Worm (Caenorhabditis elegans) whole organism, young adult: ENCODE data around the gene F21D12.2.
A peak's percentile ranks its signal among the peaks of the same experiment; 100 is the strongest.

Source experiments
- C17E4.6 ChIP-seq: fragments of 200-800 bp; sonication (Bioruptor generic); IDR thresholded peaks from 2 replicates; pipeline ENCODE4 v1.3.6; 2022; ENCODE audit warnings: missing genetic modification reagents, missing genetic modification characterization, missing compliant biosample characterization
- D2030.7 ChIP-seq: fragments of 200-800 bp; sonication (Bioruptor generic); IDR thresholded peaks from 2 replicates; pipeline ENCODE4 v1.3.6; 2022; ENCODE audit warnings: missing genetic modification reagents, missing genetic modification characterization, missing compliant biosample characterization
- F10E7.11 ChIP-seq: sonication (generic microtip); optimal IDR thresholded peaks from 2 replicates; lab custom pipeline; 2017; ENCODE audit warnings: mild to moderate bottlenecking, missing genetic modification characterization, moderate library complexity, missing compliant biosample characterization
- F33H1.4 ChIP-seq: fragments of 200-800 bp; sonication (Bioruptor generic); IDR thresholded peaks from 2 replicates; pipeline ENCODE4 v1.3.6; 2022; ENCODE audit warnings: missing genetic modification reagents, missing genetic modification characterization, missing compliant biosample characterization
- F39B2.1 ChIP-seq: fragments of 200-800 bp; sonication (Bioruptor generic); IDR thresholded peaks from 2 replicates; pipeline ENCODE4 v1.3.6; 2022; ENCODE audit warnings: missing genetic modification reagents, missing genetic modification characterization, missing compliant biosample characterization
- F55B11.4 ChIP-seq: sonication (generic microtip); optimal IDR thresholded peaks from 2 replicates; lab custom pipeline; 2016; ENCODE audit warnings: missing compliant biosample characterization, missing genetic modification characterization, borderline replicate concordance; ENCODE audit not compliant: insufficient read depth
- F57A8.1 ChIP-seq: fragments of 200-800 bp; sonication (Bioruptor generic); optimal IDR thresholded peaks from 2 replicates; lab custom pipeline; 2018; ENCODE audit warnings: mild to moderate bottlenecking, missing genetic modification characterization, moderate library complexity, missing compliant biosample characterization
- K11D2.4 ChIP-seq: fragments of 200-800 bp; sonication (Bioruptor generic); IDR thresholded peaks from 2 replicates; pipeline ENCODE4 v1.3.6; 2022; ENCODE audit warnings: missing genetic modification reagents, missing genetic modification characterization, missing compliant biosample characterization
- T26A5.8 ChIP-seq: sonication (generic microtip); optimal IDR thresholded peaks from 2 replicates; lab custom pipeline; 2016; ENCODE audit warnings: missing genetic modification characterization, missing compliant biosample characterization
- Y53F4B.3 ChIP-seq: fragments of 200-800 bp; sonication (Bioruptor generic); IDR thresholded peaks from 2 replicates; pipeline ENCODE4 v1.3.6; 2022; ENCODE audit warnings: missing genetic modification reagents, missing genetic modification characterization, missing compliant biosample characterization
- Y53G8AR.9 ChIP-seq: fragments of 200-800 bp; sonication (Bioruptor generic); conservative IDR thresholded peaks from 2 replicates; pipeline ENCODE4 v1.3.6; 2022; ENCODE audit warnings: missing genetic modification reagents, missing genetic modification characterization, missing compliant biosample characterization
- ZK185.1 ChIP-seq: sonication (generic microtip); optimal IDR thresholded peaks from 2 replicates; lab custom pipeline; 2016; ENCODE audit warnings: mild to moderate bottlenecking, missing genetic modification characterization, missing compliant biosample characterization; ENCODE audit not compliant: poor library complexity, severe bottlenecking
- ama-1 ChIP-seq, 3 experiments: fragments of 150-350 bp in 1 of 3; sonication (generic microtip) in 2 of 3; optimal IDR thresholded peaks; 2 replicates each; lab custom pipeline; 2014 to 2018; ENCODE audit warnings: missing biosample characterization in 2 of 3, missing genetic modification characterization in 2 of 3, missing genetic modification reagents in 2 of 3
- aptf-2 ChIP-seq: fragments of 200-800 bp; sonication (Bioruptor generic); conservative IDR thresholded peaks from 2 replicates; pipeline ENCODE4 v1.3.6; 2022; ENCODE audit warnings: missing genetic modification reagents, missing genetic modification characterization, missing compliant biosample characterization
- bed-1 ChIP-seq: fragments of 200-800 bp; sonication (Bioruptor generic); IDR thresholded peaks from 2 replicates; pipeline ENCODE4 v1.3.6; 2022; ENCODE audit warnings: missing genetic modification reagents, missing genetic modification characterization, missing compliant biosample characterization
- bed-2 ChIP-seq: fragments of 200-800 bp; sonication (Bioruptor generic); IDR thresholded peaks from 2 replicates; pipeline ENCODE4 v1.3.6; 2022; ENCODE audit warnings: missing genetic modification reagents, missing genetic modification characterization, missing compliant biosample characterization
- cebp-2 ChIP-seq: fragments of 200-800 bp; sonication (Bioruptor generic); IDR thresholded peaks from 2 replicates; pipeline ENCODE4 v1.3.6; 2022; ENCODE audit warnings: missing genetic modification characterization, missing compliant biosample characterization
- ceh-27 ChIP-seq: fragments of 200-800 bp; sonication (Bioruptor generic); optimal IDR thresholded peaks from 2 replicates; lab custom pipeline; 2018; ENCODE audit warnings: mild to moderate bottlenecking, missing genetic modification characterization, moderate library complexity, missing compliant biosample characterization
- ceh-58 ChIP-seq: fragments of 200-800 bp; sonication (Bioruptor generic); IDR thresholded peaks from 2 replicates; pipeline ENCODE4 v1.3.6; 2022; ENCODE audit warnings: missing genetic modification characterization, missing compliant biosample characterization
- chd-7 ChIP-seq: sonication (generic microtip); optimal IDR thresholded peaks from 2 replicates; lab custom pipeline; 2016; ENCODE audit warnings: mild to moderate bottlenecking, missing genetic modification characterization, moderate library complexity, missing compliant biosample characterization
- efl-1 ChIP-seq: fragments of 150-350 bp; optimal IDR thresholded peaks from 2 replicates; lab custom pipeline; 2014; ENCODE audit warnings: missing biosample characterization, missing genetic modification reagents, missing genetic modification characterization
- fkh-3 ChIP-seq: sonication (generic microtip); optimal IDR thresholded peaks from 2 replicates; lab custom pipeline; 2016; ENCODE audit warnings: mild to moderate bottlenecking, missing genetic modification characterization, missing compliant biosample characterization
- gei-17 ChIP-seq: fragments of 200-800 bp; sonication (Bioruptor generic); optimal IDR thresholded peaks from 2 replicates; lab custom pipeline; 2018; ENCODE audit warnings: mild to moderate bottlenecking, missing genetic modification characterization, missing compliant biosample characterization
- hmg-1.2 ChIP-seq: fragments of 200-800 bp; sonication (Bioruptor generic); IDR thresholded peaks from 2 replicates; pipeline ENCODE4 v1.3.6; 2022; ENCODE audit warnings: missing genetic modification reagents, missing genetic modification characterization, missing compliant biosample characterization
- hsf-1 ChIP-seq: fragments of 200-800 bp; sonication (Bioruptor generic); IDR thresholded peaks from 2 replicates; pipeline ENCODE4 v1.3.6; 2022; ENCODE audit warnings: missing genetic modification reagents, missing genetic modification characterization, missing compliant biosample characterization
- lin-26 ChIP-seq: fragments of 200-800 bp; sonication (Bioruptor generic); IDR thresholded peaks from 2 replicates; pipeline ENCODE4 v1.3.6; 2022; ENCODE audit warnings: missing genetic modification reagents, missing genetic modification characterization, missing compliant biosample characterization
- lin-54 ChIP-seq: fragments of 200-800 bp; sonication (Bioruptor generic); optimal IDR thresholded peaks from 2 replicates; lab custom pipeline; 2018; ENCODE audit warnings: mild to moderate bottlenecking, missing genetic modification characterization, missing compliant biosample characterization
- lsl-1 ChIP-seq: fragments of 200-800 bp; sonication (Bioruptor generic); optimal IDR thresholded peaks from 2 replicates; lab custom pipeline; 2018; ENCODE audit warnings: mild to moderate bottlenecking, missing genetic modification characterization, moderate library complexity, missing compliant biosample characterization
- lsy-27 ChIP-seq: sonication (generic microtip); optimal IDR thresholded peaks from 2 replicates; lab custom pipeline; 2017; ENCODE audit warnings: missing genetic modification characterization, mild to moderate bottlenecking, missing compliant biosample characterization, antibody characterized with exemption, missing genotype, borderline replicate concordance; ENCODE audit not compliant: insufficient read depth
- madf-6 ChIP-seq: fragments of 200-800 bp; sonication (Bioruptor generic); IDR thresholded peaks from 2 replicates; pipeline ENCODE4 v1.3.6; 2022; ENCODE audit warnings: missing genetic modification reagents, missing genetic modification characterization, missing compliant biosample characterization
- nfya-1 ChIP-seq: sonication (generic microtip); optimal IDR thresholded peaks from 2 replicates; lab custom pipeline; 2017; ENCODE audit warnings: antibody characterized with exemption, missing compliant biosample characterization, missing genetic modification characterization, borderline replicate concordance; ENCODE audit not compliant: insufficient read depth
- nhr-120 ChIP-seq: fragments of 200-800 bp; sonication (Bioruptor generic); IDR thresholded peaks from 2 replicates; pipeline ENCODE4 v1.3.6; 2022; ENCODE audit warnings: missing genetic modification characterization, missing compliant biosample characterization
- nhr-27 ChIP-seq: fragments of 200-800 bp; sonication (Bioruptor generic); optimal IDR thresholded peaks from 2 replicates; lab custom pipeline; 2018; ENCODE audit warnings: mild to moderate bottlenecking, missing genetic modification characterization, moderate library complexity, missing compliant biosample characterization
- pbrm-1 ChIP-seq: fragments of 200-800 bp; sonication (Bioruptor generic); IDR thresholded peaks from 2 replicates; pipeline ENCODE4 v1.3.6; 2022; ENCODE audit warnings: missing genetic modification reagents, missing genetic modification characterization, missing compliant biosample characterization
- repo-1 ChIP-seq: sonication (generic microtip); optimal IDR thresholded peaks from 2 replicates; lab custom pipeline; 2017; ENCODE audit warnings: mild to moderate bottlenecking, missing genetic modification characterization, missing compliant biosample characterization
- sdz-38 ChIP-seq: sonication (generic microtip); optimal IDR thresholded peaks from 2 replicates; lab custom pipeline; 2016; ENCODE audit warnings: missing genotype, missing genetic modification characterization, missing compliant biosample characterization
- sea-2 ChIP-seq: fragments of 200-800 bp; sonication (Bioruptor generic); IDR thresholded peaks from 2 replicates; pipeline ENCODE4 v1.3.6; 2022; ENCODE audit warnings: missing genetic modification characterization, missing compliant biosample characterization
- snpc-1.3 ChIP-seq: sonication (generic microtip); optimal IDR thresholded peaks from 2 replicates; lab custom pipeline; 2017; ENCODE audit warnings: missing genetic modification characterization, mild to moderate bottlenecking, missing compliant biosample characterization, antibody characterized with exemption, moderate library complexity, missing genotype, missing genetic modification reagents; ENCODE audit not compliant: insufficient read depth
- snpc-3.4 ChIP-seq: sonication (generic microtip); optimal IDR thresholded peaks from 2 replicates; lab custom pipeline; 2017; ENCODE audit warnings: missing genetic modification characterization, mild to moderate bottlenecking, missing compliant biosample characterization, antibody characterized with exemption, moderate library complexity, missing genotype, missing genetic modification reagents
- snpc-4 ChIP-seq, 5 experiments: fragments of 150-350 bp in 1 of 5; sonication (generic microtip) in 4 of 5; optimal IDR thresholded peaks; 2 replicates each; lab custom pipeline; 2014 to 2018; ENCODE audit warnings: missing genetic modification characterization in 5 of 5, missing biosample characterization in 3 of 5, antibody characterized with exemption in 2 of 5, mild to moderate bottlenecking in 2 of 5, missing compliant biosample characterization in 2 of 5, missing genotype in 2 of 5, moderate library complexity in 2 of 5, missing genetic modification reagents in 1 of 5
- somi-1 ChIP-seq: fragments of 200-800 bp; sonication (Bioruptor generic); optimal IDR thresholded peaks from 2 replicates; lab custom pipeline; 2018; ENCODE audit warnings: mild to moderate bottlenecking, missing genetic modification characterization, missing compliant biosample characterization
- tbp1 ChIP-seq: fragments of 200-800 bp; sonication (Bioruptor generic); optimal IDR thresholded peaks from 2 replicates; lab custom pipeline; 2018; ENCODE audit warnings: mild to moderate bottlenecking, missing genetic modification characterization, missing compliant biosample characterization
- tlf-1 ChIP-seq: fragments of 200-800 bp; sonication (Bioruptor generic); optimal IDR thresholded peaks from 2 replicates; lab custom pipeline; 2018; ENCODE audit warnings: mild to moderate bottlenecking, missing genetic modification characterization, missing compliant biosample characterization
- zfh-2 ChIP-seq: fragments of 200-800 bp; sonication (Bioruptor generic); conservative IDR thresholded peaks from 2 replicates; pipeline ENCODE4 v1.3.6; 2022; ENCODE audit warnings: missing genetic modification reagents, missing genetic modification characterization, missing compliant biosample characterization
- zim-3 ChIP-seq: sonication (generic microtip); optimal IDR thresholded peaks from 2 replicates; lab custom pipeline; 2017; ENCODE audit warnings: mild to moderate bottlenecking, missing genetic modification characterization, moderate library complexity, missing compliant biosample characterization
- ztf-3 ChIP-seq: fragments of 200-800 bp; sonication (Bioruptor generic); optimal IDR thresholded peaks from 2 replicates; lab custom pipeline; 2018; ENCODE audit warnings: mild to moderate bottlenecking, missing genetic modification characterization, missing compliant biosample characterization
- ztf-6 ChIP-seq: fragments of 200-800 bp; sonication (Bioruptor generic); IDR thresholded peaks from 2 replicates; pipeline ENCODE4 v1.3.6; 2022; ENCODE audit warnings: missing genetic modification reagents, missing genetic modification characterization, missing compliant biosample characterization

Gene F21D12.2

ce11 chrII:7353027-7353426 lies 35.5 kb downstream of the F21D12.2 start (continued):
- TF ChIP-seq lsy-27 (tag; lab: Kevin White, UChicago) (no peak), F39B2.1 (GFP tag; lab: Robert Waterston, UW) (no peak), Y53F4B.3 (no peak), zim-3 (no peak), cebp-2 (no peak), hmg-1.2 (GFP tag; lab: Robert Waterston, UW) (peak; percentile 30; the same call in 1 of the 2 replicates), F33H1.4 (GFP tag; lab: Robert Waterston, UW) (peak; percentile 76), efl-1 (GFP tag; lab: Kevin White, UChicago) (peak; percentile 73), D2030.7 (GFP tag; lab: Robert Waterston, UW) (peak; percentile 55), C17E4.6 (GFP tag; lab: Robert Waterston, UW) (no peak), nfya-1 (tag; lab: Kevin White, UChicago) (no peak), lin-54 (peak; percentile 77), nhr-120 (no peak), zfh-2 (GFP tag; lab: Robert Waterston, UW) (no peak), ceh-27 (GFP tag; lab: Kevin White, UChicago) (no peak), bed-2 (GFP tag; lab: Robert Waterston, UW) (no peak), fkh-3 (tag; lab: Kevin White, UChicago) (no peak), lsl-1 (GFP tag; lab: Kevin White, UChicago) (peak; percentile 65), pbrm-1 (0 out of 2 replicates have a peak, but pooled peaks have one; percentile 16), hsf-1 (GFP tag; lab: Robert Waterston, UW) (peak; percentile 23; the same call in 1 of the 2 replicates), madf-6 (GFP tag; lab: Robert Waterston, UW) (peak; percentile 79), nhr-27 (tag; lab: Kevin White, UChicago) (no peak), Y53G8AR.9 (no peak), K11D2.4 (GFP tag; lab: Robert Waterston, UW) (no peak), ceh-58 (GFP tag; lab: Robert Waterston, UW) (no peak), lin-26 (GFP tag; lab: Robert Waterston, UW) (no peak), snpc-4 (GFP tag; optimal IDR thresholded peaks at IDR 0.05; lab: Kevin White, UChicago) (peak; percentile 3), snpc-4 (tag; optimal IDR thresholded peaks at IDR 0.05; lab: Kevin White, UChicago) (peak in 1 of 4 experiments; percentile 8), F57A8.1 (GFP tag; lab: Kevin White, UChicago) (no peak), T26A5.8 (tag; lab: Kevin White, UChicago) (no peak), aptf-2 (GFP tag; lab: Robert Waterston, UW) (0 out of 2 replicates have a peak, but pooled peaks have one; percentile 22), sdz-38 (tag; lab: Kevin White, UChicago) (no peak), tlf-1 (GFP tag; lab: Kevin White, UChicago) (no peak), bed-1 (no peak), ztf-3 (GFP tag; lab: Kevin White, UChicago) (no peak), ztf-6 (GFP tag; lab: Robert Waterston, UW) (no peak), tbp1 (GFP tag; lab: Kevin White, UChicago) (no peak), gei-17 (GFP tag; lab: Kevin White, UChicago) (no peak), snpc-1.3 (tag; lab: Kevin White, UChicago) (no peak), repo-1 (tag; lab: Kevin White, UChicago) (no peak), F55B11.4 (tag; lab: Kevin White, UChicago) (no peak), chd-7 (tag; lab: Kevin White, UChicago) (no peak), ZK185.1 (tag; lab: Kevin White, UChicago) (no peak), somi-1 (no peak), snpc-3.4 (tag; lab: Kevin White, UChicago) (no peak), ama-1 (optimal IDR thresholded peaks at IDR 0.05; lab: Kevin White, UChicago) (no peak), ama-1 (GFP tag; optimal IDR thresholded peaks at IDR 0.05; lab: Kevin White, UChicago) (no peak), sea-2 (GFP tag; lab: Robert Waterston, UW) (no peak), F10E7.11 (tag; lab: Kevin White, UChicago) (no peak)
